Fruit fly (Drosophila melanogaster) Kc167 (cell line): ENCODE data around the gene CG33284.

Experiments used
- h ChIP-seq: fragments of >200 bp; optimal IDR thresholded peaks from 3 replicates; lab custom pipeline; 2018; ENCODE audit warnings: missing external identifiers
- insv ChIP-seq: fragments of >200 bp; optimal IDR thresholded peaks from 3 replicates; lab custom pipeline; 2018; ENCODE audit warnings: missing external identifiers
- psq ChIP-seq: fragments of >200 bp; optimal IDR thresholded peaks from 2 replicates; lab custom pipeline; 2017; ENCODE audit warnings: missing external identifiers
- ttk ChIP-seq: sonication (Bioruptor generic); optimal IDR thresholded peaks from 2 replicates; lab custom pipeline; 2017; ENCODE audit warnings: missing external identifiers

DNA sequence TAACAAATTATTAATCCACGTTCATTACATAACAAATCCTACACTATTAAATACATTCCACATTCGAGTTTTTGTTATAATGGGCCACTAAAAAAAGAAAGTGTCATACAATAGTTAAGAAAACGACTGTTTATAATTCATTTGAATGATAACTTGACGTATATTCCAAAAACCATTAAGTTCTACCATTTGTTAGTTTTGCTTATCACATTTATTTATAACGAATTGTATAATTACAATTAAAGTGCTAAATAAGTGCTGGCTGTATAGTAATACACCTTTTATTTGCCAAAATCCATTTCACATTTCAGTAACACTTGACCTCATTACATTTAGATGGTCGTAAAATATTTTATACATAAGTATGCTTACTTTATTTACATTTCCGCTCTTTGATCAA is 12.7 kb downstream of the CG33284 start, which contains the start of gene CG10565:
- TF ChIP-seq h (lab: Kevin White, UChicago), result no peak
- no peak for TF ChIP-seq insv
- TF ChIP-seq psq (lab: Kevin White, UChicago), result no peak
- no peak for TF ChIP-seq ttk (lab: Kevin White, UChicago)
